Worm (Caenorhabditis elegans) whole organism, midembryonic: ENCODE data around the gene T14G12.11.

Experiments
- T22C8.4 ChIP-seq: fragments of 200-800 bp; sonication (Bioruptor generic); IDR thresholded peaks from 2 replicates; pipeline ENCODE4 v1.3.6; 2022; ENCODE audit warnings: missing genetic modification characterization, missing compliant biosample characterization
- cog-1 ChIP-seq: sonication (generic microtip); optimal IDR thresholded peaks from 2 replicates; lab custom pipeline; 2016; ENCODE audit warnings: missing genetic modification characterization, missing compliant biosample characterization
- flt-1 ChIP-seq: fragments of 200-800 bp; sonication (Bioruptor generic); IDR thresholded peaks from 2 replicates; pipeline ENCODE4 v1.3.6; 2022; ENCODE audit warnings: missing genetic modification characterization, missing compliant biosample characterization
- klf-2 ChIP-seq: fragments of 200-800 bp; sonication (Bioruptor generic); conservative IDR thresholded peaks from 2 replicates; pipeline ENCODE4 v1.3.6; 2022; ENCODE audit warnings: missing genetic modification reagents, missing genetic modification characterization, missing compliant biosample characterization
- med-1 ChIP-seq: sonication (generic microtip); optimal IDR thresholded peaks from 2 replicates; lab custom pipeline; 2017; ENCODE audit warnings: missing genetic modification characterization, mild to moderate bottlenecking, missing compliant biosample characterization, antibody characterized with exemption, missing genetic modification reagents; ENCODE audit not compliant: insufficient read depth
- ref-1 ChIP-seq: fragments of 200-800 bp; sonication (Bioruptor generic); conservative IDR thresholded peaks from 2 replicates; pipeline ENCODE4 v1.3.6; 2022; ENCODE audit warnings: missing genetic modification reagents, missing genetic modification characterization, missing compliant biosample characterization
- tab-1 ChIP-seq: fragments of 200-800 bp; sonication (Bioruptor generic); IDR thresholded peaks from 2 replicates; pipeline ENCODE4 v1.3.6; 2022; ENCODE audit warnings: missing genetic modification characterization, missing compliant biosample characterization
- ztf-23 ChIP-seq: fragments of 200-800 bp; sonication (Bioruptor generic); IDR thresholded peaks from 2 replicates; pipeline ENCODE4 v1.3.6; 2022; ENCODE audit warnings: missing genetic modification reagents, missing genetic modification characterization, missing compliant biosample characterization
- ztf-29 ChIP-seq: fragments of 200-800 bp; sonication (Bioruptor generic); IDR thresholded peaks from 2 replicates; pipeline ENCODE4 v1.3.6; 2022; ENCODE audit warnings: missing genetic modification reagents, missing genetic modification characterization, missing compliant biosample characterization

- TF ChIP-seq ztf-29: no peak
- no peak for TF ChIP-seq med-1 (GFP tag; lab: Kevin White, UChicago)
- TF ChIP-seq cog-1 (tag; lab: Kevin White, UChicago): no peak
- no peak for TF ChIP-seq flt-1 (GFP tag; lab: Robert Waterston, UW)
- no peak for TF ChIP-seq T22C8.4 (GFP tag; lab: Robert Waterston, UW)
- TF ChIP-seq klf-2 (GFP tag; lab: Robert Waterston, UW): no peak
- no peak for TF ChIP-seq ztf-23
- TF ChIP-seq tab-1 (GFP tag; lab: Robert Waterston, UW): 0 out of 2 replicates have a peak, but pooled peaks have one; percentile 44
- no peak for TF ChIP-seq ref-1
These were observed 2.5 kb downstream of the T14G12.11 start for ce11 chrX:3759820-3760219.
